Worm (Caenorhabditis elegans): ENCODE measurements around the gene unc-33.

DNA sequence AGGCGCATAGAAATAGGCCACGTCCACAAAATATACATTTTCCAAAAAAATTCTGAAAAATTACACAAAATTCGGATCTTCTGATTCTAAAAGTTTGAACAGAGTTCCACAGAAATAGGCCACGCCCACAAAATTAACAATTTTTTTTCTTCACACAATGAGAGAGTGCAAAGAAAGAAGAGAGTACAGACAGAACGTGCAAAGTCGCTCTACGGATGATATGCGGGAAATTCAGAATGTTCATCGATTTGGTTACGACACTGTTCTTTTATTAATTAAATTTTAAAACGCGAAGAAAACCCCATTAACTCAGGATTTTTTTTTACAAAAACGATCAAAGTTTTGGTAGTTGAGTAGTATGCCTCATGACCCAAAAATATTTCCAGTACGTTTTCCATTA is 16.3 kb downstream of the unc-33 start:
- TF ChIP-seq sptf-1 (tag; optimal IDR thresholded peaks at IDR 0.05) (no peak), nhr-77 (tag; optimal IDR thresholded peaks at IDR 0.05) (no peak), unc-62 (GFP tag; optimal IDR thresholded peaks at IDR 0.05) (no peak), snpc-4 (tag; optimal IDR thresholded peaks at IDR 0.05) (no peak), nhr-76 (tag; optimal IDR thresholded peaks at IDR 0.05) (no peak), efl-1 (optimal IDR thresholded peaks at IDR 0.05) (peak; percentile 50 to 66), efl-1 (GFP tag; optimal IDR thresholded peaks at IDR 0.05 in 1 of 2) (peak; percentile 67 to 96), aly-2 (tag; optimal IDR thresholded peaks at IDR 0.05) (no peak), lin-39 (tag; optimal IDR thresholded peaks at IDR 0.05) (no peak), fkh-10 (GFP tag; optimal IDR thresholded peaks at IDR 0.05) (no peak)

All from whole organism, L1 larva.